Worm (Caenorhabditis elegans) whole organism, early embryonic: ENCODE measurements around the gene eff-1.

Experiments
- B0310.2 ChIP-seq: sonication (generic microtip); optimal IDR thresholded peaks from 2 replicates; lab custom pipeline; 2016; ENCODE audit warnings: mild to moderate bottlenecking, missing genetic modification characterization, missing compliant biosample characterization
- ama-1 ChIP-seq: fragments of 150-350 bp; optimal IDR thresholded peaks from 2 replicates; lab custom pipeline; 2014
- ceh-36 ChIP-seq: sonication (generic microtip); optimal IDR thresholded peaks from 2 replicates; lab custom pipeline; 2016; ENCODE audit warnings: missing genetic modification characterization, inconsistent platforms, missing compliant biosample characterization
- ets-7 ChIP-seq: sonication (generic microtip); optimal IDR thresholded peaks from 2 replicates; lab custom pipeline; 2016; ENCODE audit warnings: missing genotype, missing genetic modification characterization, missing compliant biosample characterization
- flt-1 ChIP-seq: fragments of 200-800 bp; sonication (Bioruptor generic); IDR thresholded peaks from 2 replicates; pipeline ENCODE4 v1.3.6; 2022; ENCODE audit warnings: missing genetic modification characterization, missing compliant biosample characterization
- hmg-4 ChIP-seq: fragments of 200-800 bp; sonication (Bioruptor generic); optimal IDR thresholded peaks from 2 replicates; lab custom pipeline; 2018; ENCODE audit warnings: mild to moderate bottlenecking, missing genetic modification characterization, missing compliant biosample characterization
- hnd-1 ChIP-seq: sonication (generic microtip); optimal IDR thresholded peaks from 2 replicates; lab custom pipeline; 2016; ENCODE audit warnings: missing genetic modification characterization, missing compliant biosample characterization
- pes-1 ChIP-seq: fragments of 200-800 bp; sonication (Bioruptor generic); IDR thresholded peaks from 2 replicates; pipeline ENCODE4 v1.3.6; 2022; ENCODE audit warnings: missing genetic modification reagents, missing genetic modification characterization, missing compliant biosample characterization
- scrt-1 ChIP-seq: fragments of 200-800 bp; sonication (Bioruptor generic); IDR thresholded peaks from 2 replicates; pipeline ENCODE4 v1.3.6; 2022; ENCODE audit warnings: missing genetic modification characterization, missing compliant biosample characterization
- sea-1 ChIP-seq: fragments of 200-800 bp; sonication (Bioruptor generic); conservative IDR thresholded peaks from 2 replicates; pipeline ENCODE4 v1.3.6; 2022; ENCODE audit warnings: missing genetic modification characterization, missing compliant biosample characterization
- tbx-11 ChIP-seq: fragments of 200-800 bp; sonication (Bioruptor generic); IDR thresholded peaks from 2 replicates; pipeline ENCODE4 v1.3.6; 2022; ENCODE audit warnings: missing genetic modification characterization, missing compliant biosample characterization
- tbx-37 ChIP-seq: fragments of 200-800 bp; sonication (Bioruptor generic); conservative IDR thresholded peaks from 2 replicates; pipeline ENCODE4 v1.3.6; 2022; ENCODE audit warnings: missing genetic modification reagents, missing genetic modification characterization, missing compliant biosample characterization
- tra-4 ChIP-seq: sonication (generic microtip); optimal IDR thresholded peaks from 2 replicates; lab custom pipeline; 2017; ENCODE audit warnings: missing genetic modification characterization, missing compliant biosample characterization

DNA sequence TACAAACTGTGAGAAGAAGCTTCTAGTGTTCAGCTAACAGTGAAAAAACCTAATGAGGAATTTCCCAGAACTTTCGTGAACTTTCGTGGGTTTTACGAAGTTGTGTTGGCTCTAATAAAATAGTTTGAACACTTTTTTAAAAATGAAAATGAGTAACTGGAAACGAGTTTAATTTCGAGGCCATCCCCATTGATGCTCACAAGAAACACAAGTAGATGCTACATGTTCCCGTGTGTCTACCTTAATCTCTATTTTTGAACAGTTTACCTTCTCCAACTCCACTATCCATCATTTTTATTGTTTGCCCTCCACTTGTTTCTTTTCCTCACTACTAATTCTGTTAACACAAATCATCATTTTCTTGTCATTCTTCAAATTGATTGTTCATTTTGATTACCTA is 12.8 kb upstream of the eff-1 start, which contains the start of gene C26D10.7:
- TF ChIP-seq tbx-37 (GFP tag; lab: Robert Waterston, UW) (no peak), sea-1 (GFP tag; lab: Robert Waterston, UW) (no peak), ama-1 (lab: Kevin White, UChicago) (no peak), B0310.2 (tag; lab: Kevin White, UChicago) (no peak), ceh-36 (no peak), pes-1 (GFP tag; lab: Robert Waterston, UW) (no peak), tbx-11 (GFP tag; lab: Robert Waterston, UW) (no peak), ets-7 (tag; lab: Kevin White, UChicago) (no peak), scrt-1 (no peak), hmg-4 (GFP tag; lab: Kevin White, UChicago) (no peak), tra-4 (tag; lab: Kevin White, UChicago) (no peak), hnd-1 (tag; lab: Kevin White, UChicago) (no peak), flt-1 (no peak)
